Worm (Caenorhabditis elegans): ENCODE results near the gene F59E12.3.
A peak's percentile ranks its signal among the peaks of the same experiment; 100 is the strongest.

ce11 chrII:5599326-5600044, 38.7 kb upstream of the F59E12.3 start, which contains the start of gene C17G10.10:
- TF ChIP-seq hmg-1.2 (GFP tag; IDR thresholded peaks at IDR 0.05) (peak; percentile 90), unc-62 (GFP tag; optimal IDR thresholded peaks at IDR 0.05) (no peak), akir-1 (GFP tag; optimal IDR thresholded peaks at IDR 0.05) (no peak)

All from whole organism, young adult.